Worm (Caenorhabditis elegans) whole organism, mixed stage, embryonic: ENCODE results near the gene Y68A4A.10.

Experiments
- blmp-1 ChIP-seq: fragments of 150-350 bp; optimal IDR thresholded peaks from 2 replicates; lab custom pipeline; 2014; ENCODE audit warnings: missing biosample characterization, missing genetic modification characterization
- ceh-43 ChIP-seq: fragments of 200-800 bp; sonication (Bioruptor generic); optimal IDR thresholded peaks from 2 replicates; lab custom pipeline; 2018; ENCODE audit warnings: mild to moderate bottlenecking, missing genetic modification characterization, moderate library complexity, missing compliant biosample characterization
- lin-13 ChIP-seq: fragments of 150-350 bp; optimal IDR thresholded peaks from 2 replicates; lab custom pipeline; 2014; ENCODE audit warnings: missing biosample characterization, missing genetic modification characterization
- nhr-12 ChIP-seq: fragments of 150-350 bp; optimal IDR thresholded peaks from 2 replicates; lab custom pipeline; 2014; ENCODE audit warnings: missing biosample characterization, missing genetic modification characterization
- nhr-2 ChIP-seq: fragments of 150-350 bp; optimal IDR thresholded peaks from 2 replicates; lab custom pipeline; 2014; ENCODE audit warnings: missing biosample characterization, missing genetic modification characterization
- nhr-28 ChIP-seq: fragments of 150-350 bp; optimal IDR thresholded peaks from 2 replicates; lab custom pipeline; 2014; ENCODE audit warnings: missing biosample characterization, missing genetic modification characterization
- sem-2 ChIP-seq: fragments of 200-800 bp; sonication (Bioruptor generic); optimal IDR thresholded peaks from 2 replicates; lab custom pipeline; 2018; ENCODE audit warnings: mild to moderate bottlenecking, missing genetic modification characterization, missing compliant biosample characterization
- snpc-4 ChIP-seq: fragments of 150-350 bp; optimal IDR thresholded peaks from 2 replicates; lab custom pipeline; 2014; ENCODE audit warnings: missing biosample characterization, missing genetic modification characterization
- unc-39 ChIP-seq: fragments of 150-350 bp; optimal IDR thresholded peaks from 2 replicates; lab custom pipeline; 2014; ENCODE audit warnings: missing biosample characterization, missing genetic modification characterization
- unc-62 ChIP-seq: fragments of 150-350 bp; optimal IDR thresholded peaks from 2 replicates; lab custom pipeline; 2014; ENCODE audit warnings: missing biosample characterization, missing genetic modification reagents, missing genetic modification characterization
- ztf-11 ChIP-seq: fragments of 150-350 bp; optimal IDR thresholded peaks from 2 replicates; lab custom pipeline; 2014; ENCODE audit warnings: missing biosample characterization, missing genetic modification characterization

DNA sequence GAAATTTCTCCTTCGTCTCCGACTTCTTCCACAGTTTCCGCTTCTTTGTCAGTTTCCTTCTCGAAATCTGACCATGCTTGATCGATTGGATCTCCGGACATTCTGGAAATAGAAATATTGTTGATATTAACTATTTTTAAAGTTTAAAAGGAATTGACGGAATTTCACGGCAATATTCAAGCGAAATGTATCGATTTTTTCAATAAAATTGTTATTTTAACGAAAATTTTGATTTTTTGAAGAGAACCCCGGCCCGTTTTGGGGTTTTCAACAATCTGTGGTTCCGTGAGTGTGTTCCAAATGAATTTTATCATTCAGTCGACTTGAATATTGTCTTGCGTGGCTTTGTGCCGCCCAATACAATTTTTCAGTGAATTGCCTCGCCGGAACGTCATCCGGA, 44.8 kb upstream of the Y68A4A.10 start, which contains the start of gene F40D4.13:
- no peak for TF ChIP-seq unc-39
- no peak for TF ChIP-seq nhr-2 (tag; lab: Kevin White, UChicago)
- no peak for TF ChIP-seq lin-13 (tag; lab: Kevin White, UChicago)
- TF ChIP-seq ceh-43 (GFP tag; lab: Kevin White, UChicago), result no peak
- no peak for TF ChIP-seq unc-62 (GFP tag; lab: Kevin White, UChicago)
- TF ChIP-seq nhr-28 (tag; lab: Kevin White, UChicago), result no peak
- no peak for TF ChIP-seq snpc-4 (tag; lab: Kevin White, UChicago)
- TF ChIP-seq ztf-11 (tag; lab: Kevin White, UChicago), result no peak
- no peak for TF ChIP-seq sem-2 (GFP tag; lab: Kevin White, UChicago)
- no peak for TF ChIP-seq nhr-12 (tag; lab: Kevin White, UChicago)
- TF ChIP-seq blmp-1 (tag; lab: Kevin White, UChicago), result no peak
